Fruit fly (Drosophila melanogaster) whole organism: ENCODE results near the gene Cyp4ac1.
A peak's percentile ranks its signal among the peaks of the same experiment; 100 is the strongest.

ENCODE experiments used
- CG8478 ChIP-seq: fragments of >200 bp; optimal IDR thresholded peaks from 2 replicates; lab custom pipeline; 2018; ENCODE audit warnings: inconsistent platforms
- Dll ChIP-seq: fragments of >200 bp; optimal IDR thresholded peaks from 2 replicates; lab custom pipeline; 2017
- EcR ChIP-seq, 2 experiments: fragments of >200 bp; optimal IDR thresholded peaks; 2 replicates each; lab custom pipeline; 2017; ENCODE audit warnings: missing biosample characterization in 2 of 2, missing genetic modification characterization in 2 of 2, missing genetic modification reagents in 2 of 2
- pan ChIP-seq: fragments of >200 bp; optimal IDR thresholded peaks from 2 replicates; lab custom pipeline; 2017
- psq ChIP-seq: fragments of >200 bp; optimal IDR thresholded peaks from 2 replicates; lab custom pipeline; 2017
- usp ChIP-seq: fragments of >200 bp; optimal IDR thresholded peaks from 2 replicates; lab custom pipeline; 2017; ENCODE audit warnings: missing biosample characterization, missing genetic modification characterization, mixed read lengths

The Cyp4ac1 gene

dm6 chr2L:5263343-5264051 is at the start of gene Cyp4ac1:
Gene Cyp4ac1 (plus strand): TSS chr2L:5264001.
- no peak for TF ChIP-seq psq (lab: Kevin White, UChicago)
- TF ChIP-seq EcR (GFP tag; optimal IDR thresholded peaks at IDR 0.05; lab: Kevin White, UChicago): no peak
- no peak for TF ChIP-seq usp (GFP tag; lab: Kevin White, UChicago)

- TF ChIP-seq CG8478 (lab: Kevin White, UChicago) (no peak), psq (lab: Kevin White, UChicago) (no peak), Dll (lab: Kevin White, UChicago) (no peak), pan (lab: Kevin White, UChicago) (no peak), usp (GFP tag; lab: Kevin White, UChicago) (no peak), EcR (GFP tag; optimal IDR thresholded peaks at IDR 0.05; lab: Kevin White, UChicago) (no peak)
Observed at dm6 chr2L:5214981-5215380, 48.8 kb upstream of the Cyp4ac1 start, which contains the start of gene CG7742. Gene CG7742 (minus strand): TSS chr2L:5215081.

- TF ChIP-seq Dll (lab: Kevin White, UChicago) (no peak), pan (lab: Kevin White, UChicago) (no peak), psq (lab: Kevin White, UChicago) (no peak)
Observed at dm6 chr2L:5216442-5216841, 47.4 kb upstream of the Cyp4ac1 start, which contains the start of the genes CG14034 and TpnC25D. Gene CG14034 (minus strand): TSS chr2L:5216542. Gene TpnC25D (plus strand): TSS chr2L:5216701.

- TF ChIP-seq pan (lab: Kevin White, UChicago) (no peak), usp (GFP tag; lab: Kevin White, UChicago) (no peak), CG8478 (lab: Kevin White, UChicago) (no peak), Dll (lab: Kevin White, UChicago) (no peak), psq (lab: Kevin White, UChicago) (no peak), EcR (GFP tag; optimal IDR thresholded peaks at IDR 0.05; lab: Kevin White, UChicago) (no peak)
Observed at dm6 chr2L:5223317-5223716, 40.5 kb upstream of the Cyp4ac1 start.

dm6 chr2L:5224724-5225319 is 39.0 kb upstream of the Cyp4ac1 start:
- TF ChIP-seq pan (lab: Kevin White, UChicago): no peak
- no peak for TF ChIP-seq Dll (lab: Kevin White, UChicago)
- TF ChIP-seq CG8478 (lab: Kevin White, UChicago): no peak
- TF ChIP-seq psq (lab: Kevin White, UChicago): no peak
- TF ChIP-seq usp (GFP tag; lab: Kevin White, UChicago): no peak
- TF ChIP-seq EcR (GFP tag; optimal IDR thresholded peaks at IDR 0.05; lab: Kevin White, UChicago): no peak

dm6 chr2L:5225547-5226213 is 38.1 kb upstream of the Cyp4ac1 start:
- TF ChIP-seq EcR (GFP tag; optimal IDR thresholded peaks at IDR 0.05; lab: Kevin White, UChicago): no peak

dm6 chr2L:5226891-5227554 is 36.8 kb upstream of the Cyp4ac1 start:
- TF ChIP-seq usp (GFP tag; lab: Kevin White, UChicago) (no peak), Dll (lab: Kevin White, UChicago) (no peak), CG8478 (lab: Kevin White, UChicago) (no peak), pan (lab: Kevin White, UChicago) (no peak), psq (lab: Kevin White, UChicago) (no peak), EcR (GFP tag; optimal IDR thresholded peaks at IDR 0.05; lab: Kevin White, UChicago) (no peak)

dm6 chr2L:5228581-5229077 is 35.2 kb upstream of the Cyp4ac1 start:
- no peak for TF ChIP-seq CG8478 (lab: Kevin White, UChicago)
- TF ChIP-seq usp (GFP tag; lab: Kevin White, UChicago): no peak
- TF ChIP-seq pan (lab: Kevin White, UChicago): peak; percentile 14
- TF ChIP-seq EcR (GFP tag; optimal IDR thresholded peaks at IDR 0.05; lab: Kevin White, UChicago): no peak
- no peak for TF ChIP-seq psq (lab: Kevin White, UChicago)
- TF ChIP-seq Dll (lab: Kevin White, UChicago): no peak

- TF ChIP-seq usp (GFP tag; lab: Kevin White, UChicago) (no peak), pan (lab: Kevin White, UChicago) (no peak), EcR (GFP tag; optimal IDR thresholded peaks at IDR 0.05; lab: Kevin White, UChicago) (no peak), Dll (lab: Kevin White, UChicago) (no peak), CG8478 (lab: Kevin White, UChicago) (no peak), psq (lab: Kevin White, UChicago) (no peak)
Observed at dm6 chr2L:5229239-5229638, 34.6 kb upstream of the Cyp4ac1 start.

- TF ChIP-seq Dll (lab: Kevin White, UChicago) (no peak), CG8478 (lab: Kevin White, UChicago) (no peak), psq (lab: Kevin White, UChicago) (no peak), usp (GFP tag; lab: Kevin White, UChicago) (no peak), pan (lab: Kevin White, UChicago) (no peak)
Observed at dm6 chr2L:5229735-5230347, 34.0 kb upstream of the Cyp4ac1 start.
